ENCODE assay signal across 4 fruit fly cellular contexts in genomic region chr2L:13179095-13179494, dm6.
TF ChIP-seq lines count a peak whose summit lies in the region.

Gene Alg7 (plus strand): TSS chr2L:13179247.

- no peak for TF ChIP-seq CTCF in whole organism, embryonic (GFP tag; optimal IDR thresholded peaks at IDR 0.05; lab: Kevin White, UChicago)

TF ChIP-seq in Kc167, 6 proteins besides CTCF, POLR2A, EP300 and RAD21:
- TF ChIP-seq insv (optimal IDR thresholded peaks at IDR 0.05; lab: Kevin White, UChicago), result peak; percentile 53
- no peak for TF ChIP-seq psq (optimal IDR thresholded peaks at IDR 0.05; lab: Kevin White, UChicago)

TF ChIP-seq in whole organism, adult, 20 proteins besides CTCF, POLR2A, EP300 and RAD21:
- TF ChIP-seq tj (GFP tag; optimal IDR thresholded peaks at IDR 0.05; lab: Kevin White, UChicago), result peak; percentile 45
- no peak for TF ChIP-seq Crg-1 (GFP tag; optimal IDR thresholded peaks at IDR 0.05; lab: Kevin White, UChicago)
- peak; percentile 49 for TF ChIP-seq bab1 (GFP tag; optimal IDR thresholded peaks at IDR 0.05; lab: Kevin White, UChicago)

TF ChIP-seq in whole organism, embryonic, 481 proteins besides CTCF, POLR2A, EP300 and RAD21 (continues in another document):
- TF ChIP-seq Hr78 (GFP tag; optimal IDR thresholded peaks at IDR 0.05; lab: Kevin White, UChicago) (no peak), trem (tag; optimal IDR thresholded peaks at IDR 0.05; lab: Kevin White, UChicago) (peak; percentile 21), ase (GFP tag; IDR thresholded peaks at IDR 0.05; lab: Robert Waterston, UW) (no peak), CG14710 (tag; optimal IDR thresholded peaks at IDR 0.05; lab: Kevin White, UChicago) (peak; percentile 19), MBD-R2 (GFP tag; IDR thresholded peaks at IDR 0.05; lab: Robert Waterston, UW) (peak; percentile 82), vvl (GFP tag; IDR thresholded peaks at IDR 0.05; lab: Robert Waterston, UW) (peak; percentile 70; the same call in 1 of the 2 replicates), CG7271 (tag; optimal IDR thresholded peaks at IDR 0.05; lab: Kevin White, UChicago) (no peak), CG10267 (tag; optimal IDR thresholded peaks at IDR 0.05; lab: Kevin White, UChicago) (peak; percentile 50), crp (GFP tag; optimal IDR thresholded peaks at IDR 0.05; lab: Kevin White, UChicago) (peak; percentile 79 to 97), D19A (tag; optimal IDR thresholded peaks at IDR 0.05; lab: Kevin White, UChicago) (no peak), CG2129 (GFP tag; IDR thresholded peaks at IDR 0.05; lab: Robert Waterston, UW; ENCODE audit: partially characterized antibody) (0 out of 2 replicates have a peak, but pooled peaks have one; percentile 16), Pdp1 (GFP tag; optimal IDR thresholded peaks at IDR 0.05; lab: Kevin White, UChicago) (no peak), stwl (tag; optimal IDR thresholded peaks at IDR 0.05; lab: Kevin White, UChicago) (peak; percentile 16), BEAF-32 (GFP tag; optimal IDR thresholded peaks at IDR 0.05; lab: Kevin White, UChicago) (peak; percentile 6), sens (GFP tag; lab: Kevin White, UChicago) (no peak), CG1603 (tag; optimal IDR thresholded peaks at IDR 0.05; lab: Kevin White, UChicago) (no peak), h (optimal IDR thresholded peaks at IDR 0.05; lab: Kevin White, UChicago) (no peak), Nf-YB (GFP tag; optimal IDR thresholded peaks at IDR 0.05; lab: Kevin White, UChicago) (no peak), ftz-f1 (GFP tag; optimal IDR thresholded peaks at IDR 0.05; lab: Kevin White, UChicago) (peak; percentile 91), CG3065 (GFP tag; optimal IDR thresholded peaks at IDR 0.05; lab: Kevin White, UChicago) (no peak), E2f2 (GFP tag; IDR thresholded peaks at IDR 0.05; lab: Robert Waterston, UW) (peak; percentile 45), Dll (GFP tag; IDR thresholded peaks at IDR 0.05; lab: Robert Waterston, UW; ENCODE audit: partially characterized antibody) (peak; percentile 32; the same call in 1 of the 4 replicates), MESR4 (GFP tag; optimal IDR thresholded peaks at IDR 0.05; lab: Kevin White, UChicago) (peak; percentile 51), odd (GFP tag; optimal IDR thresholded peaks at IDR 0.05; lab: Kevin White, UChicago) (no peak), CG15479 (GFP tag; optimal IDR thresholded peaks at IDR 0.05; lab: Kevin White, UChicago) (peak; percentile 78), pzg (GFP tag; optimal IDR thresholded peaks at IDR 0.05; lab: Kevin White, UChicago) (peak; percentile 45), zen (tag; optimal IDR thresholded peaks at IDR 0.05; lab: Kevin White, UChicago) (peak; percentile 4), Sin3A (optimal IDR thresholded peaks at IDR 0.05; lab: Kevin White, UChicago) (peak; percentile 1), CG8924 (tag; optimal IDR thresholded peaks at IDR 0.05; lab: Kevin White, UChicago) (peak; percentile 2), Hey (tag; optimal IDR thresholded peaks at IDR 0.05; lab: Kevin White, UChicago) (no peak), sob (GFP tag; IDR thresholded peaks at IDR 0.05; lab: Robert Waterston, UW) (no peak), NFAT (GFP tag; IDR thresholded peaks at IDR 0.05; lab: Robert Waterston, UW) (no peak), CG9797 (GFP tag; optimal IDR thresholded peaks at IDR 0.05; lab: Kevin White, UChicago) (peak; percentile 72), cg (GFP tag; optimal IDR thresholded peaks at IDR 0.05; lab: Kevin White, UChicago) (no peak), Mes4 (GFP tag; optimal IDR thresholded peaks at IDR 0.05; lab: Kevin White, UChicago) (no peak), CG34422 (GFP tag; IDR thresholded peaks at IDR 0.05; lab: Robert Waterston, UW) (peak; percentile 55; the same call in 1 of the 3 replicates), CG1792 (GFP tag; optimal IDR thresholded peaks at IDR 0.05; lab: Kevin White, UChicago) (no peak), ci (GFP tag; IDR thresholded peaks at IDR 0.05; lab: Robert Waterston, UW) (0 out of 3 replicates have a peak, but pooled peaks have one; percentile 10), Mad (GFP tag; optimal IDR thresholded peaks at IDR 0.05; lab: Kevin White, UChicago) (no peak), Dp (GFP tag; optimal IDR thresholded peaks at IDR 0.05; lab: Kevin White, UChicago) (peak; percentile 37), CG12744 (GFP tag; optimal IDR thresholded peaks at IDR 0.05; lab: Kevin White, UChicago) (no peak), unc-4 (GFP tag; IDR thresholded peaks at IDR 0.05; lab: Robert Waterston, UW; ENCODE audit: partially characterized antibody) (0 out of 2 replicates have a peak, but pooled peaks have one; percentile 15), bigmax (GFP tag; optimal IDR thresholded peaks at IDR 0.05; lab: Kevin White, UChicago) (no peak)

TF ChIP-seq in whole organism, wandering third instar larva, 38 proteins besides CTCF, POLR2A, EP300 and RAD21:
- TF ChIP-seq pan (optimal IDR thresholded peaks at IDR 0.05; lab: Kevin White, UChicago) (no peak), GATAd (GFP tag; optimal IDR thresholded peaks at IDR 0.05; lab: Kevin White, UChicago) (no peak), sv (GFP tag; optimal IDR thresholded peaks at IDR 0.05; lab: Kevin White, UChicago) (no peak), Rel (GFP tag; optimal IDR thresholded peaks at IDR 0.05; lab: Kevin White, UChicago) (no peak), Rel (tag; optimal IDR thresholded peaks at IDR 0.05; lab: Kevin White, UChicago) (peak; percentile 97)
